Worm (Caenorhabditis elegans): Measurements from ENCODE around the gene F44E7.3.
"Not testable (repeated sequence)": the region's sequence is repeated elsewhere in the genome, so short reads cannot be mapped to it uniquely, and the experiment has no call there.

DNA sequence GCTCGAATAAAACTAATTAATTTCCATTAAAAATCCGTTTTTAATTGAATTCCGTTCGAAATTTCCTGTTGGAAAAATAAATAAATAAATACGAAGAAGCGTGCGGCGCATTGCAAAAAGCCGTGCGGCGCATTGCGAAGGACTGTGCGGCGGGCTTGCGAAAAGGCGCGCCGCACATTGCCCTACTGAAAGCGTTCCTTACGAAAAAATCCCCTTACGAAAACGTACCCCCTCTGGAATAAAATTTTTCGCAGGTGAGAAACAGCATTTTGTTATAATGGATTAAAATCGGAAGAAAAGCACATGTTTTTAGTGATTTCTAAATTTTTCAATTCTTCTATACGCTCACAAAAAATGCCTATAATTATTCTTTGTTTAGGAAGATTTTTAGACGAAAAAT lies 6.5 kb downstream of the F44E7.3 start:
- TF ChIP-seq hlh-12 (tag; optimal IDR thresholded peaks at IDR 0.05); pha-4 (tag; optimal IDR thresholded peaks at IDR 0.05); ama-1 (optimal IDR thresholded peaks at IDR 0.05); ama-1 (GFP tag; optimal IDR thresholded peaks at IDR 0.05); ccch-3 (GFP tag; optimal IDR thresholded peaks at IDR 0.05); B0035.1 (tag; optimal IDR thresholded peaks at IDR 0.05); ets-4 (GFP tag; optimal IDR thresholded peaks at IDR 0.05); hlh-26 (GFP tag; conservative IDR thresholded peaks at IDR 0.05); snpc-1.1 (tag; optimal IDR thresholded peaks at IDR 0.05; ENCODE audit: insufficient read depth); snpc-1.3 (tag; optimal IDR thresholded peaks at IDR 0.05; ENCODE audit: insufficient read depth); F49E8.2 (tag; optimal IDR thresholded peaks at IDR 0.05; ENCODE audit: insufficient read depth); B0336.3 (GFP tag; IDR thresholded peaks at IDR 0.05): not testable (repeated sequence)
- 0 out of 2 replicates have a peak, but pooled peaks have one; percentile 68 for TF ChIP-seq ztf-28 (GFP tag; IDR thresholded peaks at IDR 0.05)
